Worm (Caenorhabditis elegans): ENCODE data around the gene C12D5.4.

DNA sequence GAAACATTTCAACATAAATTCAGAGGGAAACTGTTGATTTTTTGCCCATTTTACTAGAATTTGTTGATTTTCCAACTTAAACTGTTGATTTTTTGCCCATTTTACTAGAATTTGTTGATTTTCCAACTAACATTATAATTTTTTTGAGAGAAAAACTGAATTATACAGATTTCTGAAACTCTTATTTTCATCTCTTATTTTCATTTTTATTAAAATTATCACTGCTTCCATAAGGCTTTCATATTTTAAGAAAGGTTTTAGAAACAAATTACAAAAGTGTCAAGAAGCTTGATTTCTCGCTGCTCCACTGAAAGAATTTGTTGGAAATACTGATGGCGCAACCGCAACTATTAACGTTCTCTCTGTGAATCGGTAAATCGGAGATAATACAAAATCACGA lies 22.4 kb upstream of the C12D5.4 start:
- TF ChIP-seq Y53F4B.3 (GFP tag; IDR thresholded peaks at IDR 0.05) (no peak), Y53G8AR.9 (GFP tag; conservative IDR thresholded peaks at IDR 0.05) (no peak), rpc-1 (optimal IDR thresholded peaks at IDR 0.05) (no peak), rpc-1 (tag; optimal IDR thresholded peaks at IDR 0.05) (no peak)
